Worm (Caenorhabditis elegans): ENCODE data around the gene ins-21.

DNA sequence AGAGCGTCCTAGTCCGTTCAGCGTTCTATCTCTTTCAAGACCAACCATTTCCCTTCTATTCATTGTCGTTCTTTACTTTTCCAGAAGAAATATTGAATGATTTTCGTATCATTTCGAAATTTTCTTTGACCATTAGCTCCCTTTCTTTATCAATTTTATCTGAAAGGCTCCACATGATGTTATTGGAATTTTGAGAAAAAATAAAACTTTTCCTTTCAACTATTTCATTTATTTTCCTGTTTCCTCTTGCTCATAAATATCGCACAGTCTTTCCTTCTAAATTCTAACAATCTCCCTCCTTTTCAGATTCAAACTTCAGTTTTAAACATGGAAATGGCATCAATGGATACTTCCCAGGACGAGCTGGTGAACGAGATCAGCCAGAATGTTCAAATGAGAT, 34.0 kb downstream of the ins-21 start, which contains the start of gene T16G12.4:
- TF ChIP-seq lin-13 (GFP tag; optimal IDR thresholded peaks at IDR 0.05) (no peak), R02D3.7 (tag; optimal IDR thresholded peaks at IDR 0.05) (no peak), unc-62 (GFP tag; optimal IDR thresholded peaks at IDR 0.05) (no peak), lsy-2 (tag; optimal IDR thresholded peaks at IDR 0.05) (no peak), mab-5 (tag; optimal IDR thresholded peaks at IDR 0.05) (no peak), ztf-4 (tag; optimal IDR thresholded peaks at IDR 0.05) (no peak), nhr-237 (tag; optimal IDR thresholded peaks at IDR 0.05) (no peak), crh-2 (tag; optimal IDR thresholded peaks at IDR 0.05) (no peak), gmeb-1 (tag; optimal IDR thresholded peaks at IDR 0.05) (no peak), nhr-23 (tag; optimal IDR thresholded peaks at IDR 0.05) (no peak), mdl-1 (tag; optimal IDR thresholded peaks at IDR 0.05) (no peak)

All from whole organism, L2 larva.